Fruit fly (Drosophila melanogaster): ENCODE data around the gene Brd8.

Brd8 gene

DNA sequence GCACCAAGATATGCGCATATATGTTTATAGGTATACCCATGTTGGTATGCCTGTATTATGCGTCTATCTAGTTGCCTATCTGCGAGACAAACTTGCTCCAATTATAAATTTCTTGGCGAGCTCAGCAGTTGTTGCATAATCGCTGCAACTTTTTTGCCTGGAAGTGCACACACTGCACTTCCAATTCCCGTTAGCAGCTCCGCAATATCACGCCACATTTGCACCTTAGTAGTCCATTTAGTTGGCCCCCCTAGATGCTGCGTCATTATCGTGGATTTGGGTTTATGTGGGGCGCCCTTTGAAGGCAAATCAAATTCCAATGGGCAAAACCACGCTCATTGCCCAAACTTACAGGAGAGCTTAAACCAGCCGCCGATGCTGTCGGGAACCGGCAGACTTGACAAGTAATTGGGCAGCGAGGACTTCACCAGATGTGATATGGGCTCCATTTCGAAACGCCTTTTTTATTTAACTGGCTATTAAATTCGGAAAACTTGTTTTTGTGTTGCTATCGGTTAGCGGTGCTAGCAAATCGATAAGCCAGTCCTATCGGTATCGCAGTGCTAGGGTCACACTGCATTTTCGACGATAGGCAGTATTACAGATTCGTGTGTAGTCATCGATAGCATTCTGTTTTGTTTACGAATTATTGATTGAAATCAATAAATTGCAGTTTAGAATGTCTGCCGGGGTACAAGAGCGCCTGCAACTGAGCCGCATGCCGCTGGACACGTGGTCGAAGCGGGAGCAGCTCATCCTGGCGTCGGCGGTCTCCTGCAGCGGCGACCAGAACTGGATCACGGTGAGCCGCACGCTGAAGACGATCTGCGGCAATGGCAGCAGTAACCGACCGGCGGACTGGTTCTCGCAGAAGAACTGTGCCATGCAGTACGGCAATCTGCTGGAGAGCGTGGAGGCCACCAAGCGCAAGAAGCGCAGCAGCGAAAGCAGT, at the start of gene Brd8, which contains the start of gene Cisd2:
Gene Brd8 (plus strand): TSS at position 595 of the 952 bp plus-strand sequence.
Gene Cisd2 (minus strand): TSS at position 538 of the 952 bp plus-strand sequence.
- TF ChIP-seq CG8478 (optimal IDR thresholded peaks at IDR 0.05) (no peak), CTCF (optimal IDR thresholded peaks at IDR 0.05) (peak in 1 of 2 experiments; percentile 6)

DNA sequence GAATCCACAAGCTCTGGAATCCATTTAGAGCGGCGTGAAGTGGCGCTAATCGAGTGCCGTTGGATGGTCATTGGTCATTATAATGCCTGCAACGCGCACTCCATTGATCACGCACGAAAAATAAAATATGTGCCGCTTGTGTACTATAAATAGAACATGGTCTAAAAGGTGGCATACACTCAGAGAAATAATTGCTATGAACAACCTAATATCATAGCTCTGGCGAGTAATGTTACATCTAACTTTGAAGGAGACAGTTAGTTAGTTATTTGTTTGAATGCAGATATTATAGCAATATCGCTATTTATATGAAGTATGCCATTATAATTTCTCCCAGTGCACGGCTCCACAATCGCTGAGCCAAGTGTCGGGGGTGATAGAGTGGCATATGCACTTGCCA, 32.3 kb upstream of the Brd8 start:
- TF ChIP-seq CTCF (optimal IDR thresholded peaks at IDR 0.05), result no peak

DNA sequence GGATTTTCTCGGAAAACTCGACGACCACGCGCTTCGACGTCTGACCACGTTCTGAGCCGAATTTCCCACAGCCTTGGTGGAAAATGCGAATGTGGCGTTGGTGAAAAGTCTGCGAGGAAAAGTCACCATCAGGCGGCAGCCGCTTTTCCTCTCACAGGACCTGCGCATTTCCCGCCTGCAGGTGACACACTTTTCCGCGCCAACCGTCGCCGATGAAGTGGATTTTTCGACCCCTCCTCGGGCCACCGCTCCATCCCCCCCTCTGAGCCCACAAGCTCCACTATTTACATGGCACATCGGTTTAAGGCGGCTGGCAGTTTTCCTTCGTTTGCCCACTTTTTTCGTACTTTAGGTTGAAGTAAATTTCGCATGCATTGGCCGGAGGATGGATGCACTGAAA, 28.3 kb upstream of the Brd8 start, which contains the start of gene jus:
Gene jus (minus strand): TSS at position 38 of the 400 bp plus-strand sequence.
- no peak for TF ChIP-seq CTCF (optimal IDR thresholded peaks at IDR 0.05)
- TF ChIP-seq CG8478 (optimal IDR thresholded peaks at IDR 0.05), result no peak

DNA sequence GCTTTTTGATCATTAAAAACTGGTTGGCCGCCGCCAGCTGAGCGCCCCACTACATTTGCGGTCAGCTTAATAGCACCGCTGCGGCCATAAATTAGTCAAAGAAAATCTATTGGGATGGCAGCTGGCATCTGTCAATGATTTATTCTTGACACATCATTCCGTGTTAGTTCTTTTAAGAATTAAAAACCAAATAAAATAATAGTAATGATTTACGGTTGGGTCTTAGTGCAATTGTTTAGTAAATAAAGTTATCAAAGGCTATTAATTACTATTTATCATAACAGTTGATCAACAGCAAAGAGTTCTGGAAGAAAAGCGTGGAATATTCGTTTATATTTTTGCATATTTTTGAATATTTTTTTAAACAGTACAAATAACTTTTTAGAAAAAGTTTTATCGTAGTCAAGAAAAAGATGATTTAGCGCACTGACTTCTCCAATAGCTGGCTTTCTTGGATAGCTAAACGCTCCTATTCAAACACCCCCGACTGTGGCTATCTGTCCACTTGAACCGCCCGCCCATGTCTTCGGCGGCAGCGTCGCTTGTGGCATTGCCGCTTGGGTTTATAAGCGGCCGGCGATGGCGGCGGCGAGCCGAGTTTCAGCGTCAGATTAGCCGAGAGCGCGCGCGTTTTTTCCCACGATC, 26.2 kb upstream of the Brd8 start, which contains the start of gene CG14515:
Gene CG14515 (plus strand): TSS at position 590 of the 645 bp plus-strand sequence.
- no peak for TF ChIP-seq CTCF (optimal IDR thresholded peaks at IDR 0.05)

DNA sequence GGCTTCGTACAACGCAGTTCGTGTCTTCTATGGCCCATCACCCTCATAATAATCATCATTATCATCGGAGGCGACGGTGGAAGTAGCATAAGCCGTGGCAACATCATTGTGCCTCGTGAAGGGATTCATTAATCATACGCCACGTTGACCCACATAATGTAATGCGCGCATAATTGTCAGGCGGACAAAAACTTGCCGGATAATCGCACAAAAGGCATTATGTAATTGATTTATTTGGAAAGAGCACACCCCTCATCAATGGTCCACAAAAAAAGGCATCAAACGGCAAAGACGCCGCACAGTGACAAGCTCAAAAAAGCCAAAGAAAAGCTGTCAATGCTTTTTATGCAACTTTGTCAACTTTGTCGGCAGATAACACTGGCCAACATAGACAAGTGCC, 25.0 kb upstream of the Brd8 start:
- TF ChIP-seq CG8478 (optimal IDR thresholded peaks at IDR 0.05), result no peak
- no peak for TF ChIP-seq CTCF (optimal IDR thresholded peaks at IDR 0.05)

DNA sequence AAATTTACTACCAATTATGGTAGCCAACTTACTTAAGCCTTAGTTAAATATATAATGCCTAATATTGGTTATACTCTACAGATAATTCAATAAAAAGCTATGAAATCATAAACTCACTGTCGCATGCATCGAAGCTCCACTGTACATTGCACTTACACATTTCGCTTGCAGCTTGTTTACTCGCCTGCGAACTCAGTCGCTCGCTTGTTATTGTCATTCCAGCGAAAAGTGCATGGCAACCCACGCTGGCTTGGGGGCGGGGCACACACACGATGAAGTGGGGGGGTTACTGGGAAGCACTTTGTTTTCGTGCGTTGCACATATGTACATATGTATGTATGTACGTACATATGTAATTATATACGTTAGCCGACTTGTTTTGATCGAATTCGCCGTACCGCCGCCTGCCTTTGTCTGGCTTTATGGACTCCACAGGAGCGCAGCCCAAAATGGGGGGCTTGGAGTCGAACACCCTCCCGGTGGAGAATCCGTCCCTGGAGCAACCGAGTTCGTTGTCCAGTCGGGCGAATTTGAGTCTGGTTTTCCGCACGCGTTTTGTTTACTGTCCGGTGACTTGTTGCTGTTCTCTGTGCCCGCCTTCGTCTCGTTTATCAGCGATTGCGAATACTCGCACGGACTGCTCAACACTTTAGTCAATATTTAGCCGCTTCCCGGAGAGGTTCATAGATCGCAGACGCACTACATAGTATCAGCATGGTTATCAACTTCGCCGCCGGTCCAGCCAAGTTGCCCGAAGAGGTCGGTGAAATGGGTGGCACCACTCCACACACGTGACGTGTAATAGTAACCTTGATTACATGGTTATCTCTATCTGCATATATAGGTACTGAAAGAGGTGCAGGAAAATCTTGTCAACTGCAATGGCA, 23.2 kb upstream of the Brd8 start, which contains the start of gene CG11899:
Gene CG11899 (plus strand): TSS at position 648 of the 887 bp plus-strand sequence.
- no peak for TF ChIP-seq CTCF (optimal IDR thresholded peaks at IDR 0.05)
- no peak for TF ChIP-seq CG8478 (optimal IDR thresholded peaks at IDR 0.05)

DNA sequence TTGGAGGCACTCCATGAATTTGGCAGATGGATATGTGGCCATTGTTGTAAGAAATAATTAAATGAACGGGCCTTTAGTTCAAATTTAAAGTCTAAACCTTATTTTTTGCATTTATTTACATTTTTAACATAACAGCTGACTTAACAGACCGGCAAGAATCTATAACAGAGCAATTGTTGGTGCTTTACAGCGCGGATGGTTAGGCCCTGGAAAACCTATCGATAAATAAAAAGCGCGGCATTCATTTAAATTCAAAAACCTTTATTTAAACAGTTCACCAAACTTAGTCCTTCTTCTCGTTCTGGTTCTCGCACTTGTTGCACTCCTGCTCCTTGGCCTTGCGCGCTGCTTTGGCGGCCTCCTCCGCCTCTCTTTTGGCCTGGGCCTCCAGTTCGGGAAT, 20.9 kb upstream of the Brd8 start, which contains the start of gene Mesh1:
Gene Mesh1 (minus strand): TSS at position 108 of the 400 bp plus-strand sequence.
- TF ChIP-seq CG8478 (optimal IDR thresholded peaks at IDR 0.05) (peak; percentile 5), CTCF (optimal IDR thresholded peaks at IDR 0.05) (no peak)

DNA sequence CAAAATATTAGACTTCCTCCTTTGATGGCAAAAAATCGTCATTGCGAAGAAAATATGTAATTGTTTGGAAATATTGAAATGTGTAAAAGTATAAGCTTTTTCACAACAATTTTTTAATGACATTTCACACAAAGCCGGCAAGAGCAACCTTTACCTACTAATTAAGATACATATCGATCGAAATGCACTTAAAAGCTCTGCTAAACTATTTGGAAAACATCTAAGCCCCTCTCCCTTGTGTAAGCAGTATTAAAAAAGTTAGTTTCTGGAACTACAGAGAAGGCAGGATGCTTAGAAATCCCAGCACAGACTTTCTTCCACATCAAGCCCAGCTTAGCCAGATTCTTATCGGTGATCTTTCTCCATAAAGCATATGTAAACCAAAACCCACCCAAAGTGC, 19.3 kb upstream of the Brd8 start, which contains the start of gene Cyt-c1L:
Gene Cyt-c1L (minus strand): TSS at position 101 of the 400 bp plus-strand sequence.
- TF ChIP-seq CG8478 (optimal IDR thresholded peaks at IDR 0.05), result no peak
- TF ChIP-seq CTCF (optimal IDR thresholded peaks at IDR 0.05), result no peak

DNA sequence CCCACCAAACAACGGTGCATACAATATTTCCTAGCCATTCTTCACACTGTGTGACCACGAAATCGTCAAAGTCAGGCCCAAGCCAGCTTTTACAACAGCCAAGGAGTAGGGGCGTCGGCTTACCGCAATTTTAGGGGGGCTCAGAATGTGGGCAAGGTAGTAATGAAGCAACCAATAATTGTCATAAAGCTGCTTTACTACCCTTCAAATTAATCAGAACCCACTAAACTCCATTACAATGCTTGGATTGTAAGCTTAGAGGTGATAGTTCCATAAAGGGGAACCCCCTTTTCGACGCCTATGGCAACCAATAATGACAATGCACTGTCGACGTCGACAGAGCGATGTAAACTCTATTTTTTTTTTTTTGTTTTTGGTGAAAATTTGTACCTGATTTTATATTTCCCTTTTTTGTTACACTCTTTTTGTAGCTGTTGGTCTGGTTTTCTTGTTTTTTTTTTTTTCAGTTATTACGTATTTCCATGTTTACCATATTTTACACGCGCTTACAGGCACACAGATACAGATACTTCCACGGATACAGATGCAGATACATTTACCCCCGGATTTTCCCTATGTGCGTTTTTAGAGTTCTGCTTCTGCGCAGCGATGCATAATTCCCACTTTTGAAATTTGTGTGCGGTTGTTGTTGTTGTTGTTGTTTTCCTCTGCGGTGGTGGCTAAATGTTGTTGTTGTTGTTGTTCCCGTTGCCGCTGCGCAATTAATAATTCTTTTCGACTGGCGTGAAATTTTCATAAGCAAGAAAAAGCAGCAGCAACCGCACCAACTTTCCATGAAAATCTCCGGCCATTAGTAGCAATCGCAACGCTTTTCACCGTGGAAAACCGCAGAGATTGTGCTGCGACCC, 18.4 kb upstream of the Brd8 start:
- TF ChIP-seq CG8478 (optimal IDR thresholded peaks at IDR 0.05) (no peak), CTCF (optimal IDR thresholded peaks at IDR 0.05) (no peak)

DNA sequence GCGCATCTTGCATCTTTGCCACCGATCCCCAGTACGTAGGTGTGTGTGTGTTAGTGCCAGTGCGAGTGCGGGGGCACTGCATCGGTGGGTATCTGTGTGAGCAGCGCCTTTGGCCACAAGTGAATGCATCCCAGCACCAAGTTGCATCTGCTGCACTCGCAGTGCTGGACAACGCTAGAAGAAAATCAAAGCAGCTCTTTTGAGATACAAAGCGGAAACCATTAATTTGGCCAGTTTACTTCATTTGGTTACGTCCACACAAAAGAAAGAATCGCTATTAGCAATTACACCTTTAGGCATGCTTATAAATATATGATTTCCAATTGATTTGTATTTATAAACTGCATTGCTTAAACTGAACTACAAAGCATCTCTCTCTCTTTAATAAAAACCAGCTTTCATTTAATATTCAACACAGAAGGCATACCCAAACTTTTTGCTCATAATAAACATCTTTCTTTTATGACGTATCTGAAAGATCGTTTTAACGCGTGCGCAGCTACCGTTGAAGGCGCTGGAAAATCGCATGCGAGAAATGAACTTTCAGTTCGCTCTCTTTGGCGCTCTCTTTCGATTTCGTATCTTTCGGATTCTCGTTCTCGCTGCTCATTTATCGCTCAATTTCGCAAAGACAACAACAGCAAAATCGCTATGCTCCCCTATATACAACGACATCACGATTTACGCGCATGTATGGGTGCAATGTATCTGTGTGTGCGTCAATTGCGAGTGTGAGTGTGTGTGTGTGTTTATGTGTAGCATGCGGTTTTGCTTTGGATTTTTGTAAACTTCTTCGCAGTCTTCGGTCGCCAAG, 16.9 kb upstream of the Brd8 start:
- TF ChIP-seq CTCF (optimal IDR thresholded peaks at IDR 0.05) (no peak), CG8478 (optimal IDR thresholded peaks at IDR 0.05) (no peak)

DNA sequence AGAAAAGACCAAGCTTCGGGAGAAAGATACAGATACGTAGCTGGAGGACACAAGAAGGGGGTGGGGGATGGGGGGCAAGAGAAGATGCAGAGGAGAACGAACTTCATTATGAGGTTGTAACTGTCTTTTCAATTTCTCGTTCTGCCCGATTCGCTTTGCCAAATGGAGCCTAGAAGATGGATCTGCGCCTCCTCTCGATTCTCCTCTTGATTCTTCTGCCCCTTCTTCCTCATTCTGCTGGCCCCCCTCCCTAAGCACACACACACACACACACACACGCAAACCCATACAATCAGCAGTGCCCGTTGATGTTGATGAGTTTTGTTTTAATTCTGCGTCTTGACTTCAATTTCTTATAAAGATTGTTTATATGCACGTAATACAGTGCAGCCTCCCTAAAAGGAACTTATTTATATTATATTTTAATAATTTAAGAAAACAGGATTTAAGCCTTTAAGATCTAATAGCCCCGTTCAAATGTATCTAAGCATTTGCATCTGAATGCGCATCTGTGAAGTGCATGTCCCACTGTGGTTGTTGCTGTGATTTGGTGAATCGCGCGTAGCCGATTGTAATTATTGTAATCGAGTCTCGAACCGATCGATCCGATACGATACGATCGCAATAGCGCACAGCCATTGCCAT, 16.2 kb upstream of the Brd8 start:
- TF ChIP-seq CTCF (optimal IDR thresholded peaks at IDR 0.05), result no peak

DNA sequence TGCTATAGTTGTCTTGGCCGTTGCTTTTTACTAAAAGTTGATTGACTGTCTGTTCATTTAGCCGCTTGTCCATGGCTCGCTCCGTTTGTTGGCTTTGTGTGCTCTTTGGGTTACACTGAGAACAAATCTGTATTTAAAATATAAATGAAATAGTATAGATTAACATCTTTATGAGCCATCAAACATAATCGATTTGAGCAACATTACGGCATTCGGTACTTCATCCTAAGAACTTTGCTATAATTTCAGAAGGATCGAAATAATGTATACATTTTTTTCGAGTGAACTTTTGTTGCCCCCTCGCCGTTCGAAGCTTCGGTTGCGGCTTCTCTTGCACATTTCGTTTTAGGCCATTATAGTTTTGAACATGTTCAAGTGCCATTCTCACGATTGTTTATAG, 15.3 kb upstream of the Brd8 start:
- TF ChIP-seq CTCF (optimal IDR thresholded peaks at IDR 0.05) (no peak), CG8478 (optimal IDR thresholded peaks at IDR 0.05) (no peak)
